Fruit fly (Drosophila melanogaster) whole organism, prepupa: ENCODE results near the gene CecA1.

Experiments used
- Blimp-1 ChIP-seq: fragments of 200-800 bp; sonication (Bioruptor generic); optimal IDR thresholded peaks from 3 replicates; lab custom pipeline; 2017; ENCODE audit warnings: missing biosample characterization, missing genetic modification characterization, mild to moderate bottlenecking, moderate library complexity, missing genetic modification reagents
- CG10631 ChIP-seq: fragments of 200-800 bp; sonication (Bioruptor generic); optimal IDR thresholded peaks from 2 replicates; lab custom pipeline; 2016; ENCODE audit warnings: missing biosample characterization, missing genetic modification characterization
- CG11294 ChIP-seq: fragments of 200-800 bp; sonication (Bioruptor generic); IDR thresholded peaks from 2 replicates; pipeline ENCODE4 v1.3.6; 2022; ENCODE audit warnings: missing biosample characterization, missing genetic modification characterization
- CG15336 ChIP-seq: fragments of 200-800 bp; sonication (Bioruptor generic); IDR thresholded peaks from 2 replicates; pipeline ENCODE4 v1.3.6; 2022; ENCODE audit warnings: missing biosample characterization, missing genetic modification characterization
- CG1621 ChIP-seq: fragments of 200-800 bp; sonication (Bioruptor generic); optimal IDR thresholded peaks from 3 replicates; lab custom pipeline; 2018; ENCODE audit warnings: missing biosample characterization, mild to moderate bottlenecking, missing genetic modification characterization
- CG16779 ChIP-seq: fragments of 200-800 bp; sonication (Bioruptor generic); optimal IDR thresholded peaks from 3 replicates; lab custom pipeline; 2017; ENCODE audit warnings: missing biosample characterization, mild to moderate bottlenecking, missing genetic modification characterization
- CG3032 ChIP-seq: fragments of 200-800 bp; optimal IDR thresholded peaks from 2 replicates; lab custom pipeline; 2019; ENCODE audit warnings: missing biosample characterization, mild to moderate bottlenecking, missing genetic modification characterization, moderate library complexity
- CG31627 ChIP-seq: fragments of 200-800 bp; sonication (Bioruptor generic); optimal IDR thresholded peaks from 3 replicates; lab custom pipeline; 2016; ENCODE audit warnings: missing biosample characterization, missing genetic modification characterization
- CG32006 ChIP-seq: fragments of 200-800 bp; sonication (Bioruptor generic); optimal IDR thresholded peaks from 3 replicates; lab custom pipeline; 2017; ENCODE audit warnings: missing biosample characterization, mild to moderate bottlenecking, missing genetic modification characterization
- CG34406 ChIP-seq: fragments of 200-800 bp; sonication (Bioruptor generic); optimal IDR thresholded peaks from 3 replicates; lab custom pipeline; 2016; ENCODE audit warnings: missing biosample characterization, missing genetic modification characterization
- CG3919 ChIP-seq: fragments of 200-800 bp; sonication (Bioruptor generic); optimal IDR thresholded peaks from 3 replicates; lab custom pipeline; 2016; ENCODE audit warnings: missing biosample characterization, missing genetic modification characterization
- CG4318 ChIP-seq: fragments of 200-800 bp; sonication (Bioruptor generic); optimal IDR thresholded peaks from 3 replicates; lab custom pipeline; 2017; ENCODE audit warnings: missing biosample characterization, mild to moderate bottlenecking, missing genetic modification characterization
- CG6163 ChIP-seq: fragments of 200-800 bp; sonication (Bioruptor generic); IDR thresholded peaks from 3 replicates; pipeline ENCODE4 v1.3.6; 2022; ENCODE audit warnings: missing biosample characterization, missing genetic modification characterization
- CG6276 ChIP-seq: fragments of 200-800 bp; sonication (Bioruptor generic); optimal IDR thresholded peaks from 2 replicates; lab custom pipeline; 2017; ENCODE audit warnings: missing biosample characterization, mild to moderate bottlenecking, missing genetic modification characterization
- CG6792 ChIP-seq: fragments of 200-800 bp; sonication (Bioruptor generic); optimal IDR thresholded peaks from 3 replicates; lab custom pipeline; 2016; ENCODE audit warnings: missing biosample characterization, missing genetic modification characterization
- CG6808 ChIP-seq: fragments of 200-800 bp; sonication (Bioruptor generic); optimal IDR thresholded peaks from 3 replicates; lab custom pipeline; 2017; ENCODE audit warnings: missing biosample characterization, missing genetic modification characterization, mild to moderate bottlenecking, moderate library complexity, missing genetic modification reagents
- CG7368 ChIP-seq: fragments of 200-800 bp; sonication (Bioruptor generic); optimal IDR thresholded peaks from 3 replicates; lab custom pipeline; 2016; ENCODE audit warnings: missing biosample characterization, missing genetic modification characterization
- CG8119 ChIP-seq: fragments of 200-800 bp; sonication (Bioruptor generic); IDR thresholded peaks from 3 replicates; pipeline ENCODE4 v1.3.6; 2022; ENCODE audit warnings: missing biosample characterization, missing genetic modification characterization
- CG8319 ChIP-seq: fragments of 200-800 bp; sonication (Bioruptor generic); optimal IDR thresholded peaks from 3 replicates; lab custom pipeline; 2016; ENCODE audit warnings: missing biosample characterization, missing genetic modification characterization
- CG8632 ChIP-seq: fragments of 200-800 bp; sonication (Bioruptor generic); optimal IDR thresholded peaks from 3 replicates; lab custom pipeline; 2016; ENCODE audit warnings: missing biosample characterization, missing genetic modification characterization
- CG9139 ChIP-seq: fragments of 200-800 bp; sonication (Bioruptor generic); optimal IDR thresholded peaks from 3 replicates; lab custom pipeline; 2017; ENCODE audit warnings: missing biosample characterization, mild to moderate bottlenecking, missing genetic modification characterization
- Eip75B ChIP-seq: fragments of 200-800 bp; sonication (Bioruptor generic); optimal IDR thresholded peaks from 3 replicates; lab custom pipeline; 2016; ENCODE audit warnings: missing biosample characterization, missing genetic modification characterization
- Eip93F ChIP-seq: fragments of 200-800 bp; sonication (Bioruptor generic); optimal IDR thresholded peaks from 2 replicates; lab custom pipeline; 2016; ENCODE audit warnings: missing biosample characterization, mild to moderate bottlenecking, missing genetic modification characterization
- Ets21C ChIP-seq: fragments of 200-800 bp; sonication (Bioruptor generic); optimal IDR thresholded peaks from 3 replicates; lab custom pipeline; 2016; ENCODE audit warnings: missing biosample characterization, missing genetic modification characterization
- Ets96B ChIP-seq: fragments of 200-800 bp; optimal IDR thresholded peaks from 2 replicates; lab custom pipeline; 2019; ENCODE audit warnings: missing biosample characterization, mild to moderate bottlenecking, missing genetic modification characterization, moderate library complexity
- Gug ChIP-seq: fragments of 200-800 bp; sonication (Bioruptor generic); IDR thresholded peaks from 2 replicates; pipeline ENCODE4 v1.3.6; 2022; ENCODE audit warnings: missing biosample characterization, missing genetic modification characterization
- Hr38 ChIP-seq: sonication (Bioruptor generic); optimal IDR thresholded peaks from 2 replicates; lab custom pipeline; 2016; ENCODE audit warnings: missing biosample characterization, missing genetic modification characterization
- Hr4 ChIP-seq: fragments of 200-800 bp; sonication (Bioruptor generic); optimal IDR thresholded peaks from 3 replicates; lab custom pipeline; 2016; ENCODE audit warnings: missing biosample characterization, missing genetic modification characterization
- Lpt ChIP-seq: fragments of 200-800 bp; sonication (Bioruptor generic); optimal IDR thresholded peaks from 3 replicates; lab custom pipeline; 2016; ENCODE audit warnings: missing biosample characterization, missing genetic modification characterization
- Smox ChIP-seq: fragments of 200-800 bp; sonication (Bioruptor generic); optimal IDR thresholded peaks from 3 replicates; lab custom pipeline; 2016; ENCODE audit warnings: missing biosample characterization, missing genetic modification characterization
- Sox102F ChIP-seq: fragments of 200-800 bp; sonication (Bioruptor generic); optimal IDR thresholded peaks from 2 replicates; lab custom pipeline; 2016; ENCODE audit warnings: missing biosample characterization, mild to moderate bottlenecking, missing genetic modification characterization
- Sox14 ChIP-seq: fragments of 200-800 bp; sonication (Bioruptor generic); optimal IDR thresholded peaks from 3 replicates; lab custom pipeline; 2016; ENCODE audit warnings: missing biosample characterization, missing genetic modification characterization
- Sox15 ChIP-seq: fragments of 200-800 bp; sonication (Bioruptor generic); optimal IDR thresholded peaks from 3 replicates; lab custom pipeline; 2016; ENCODE audit warnings: missing biosample characterization, missing genetic modification characterization
- acj6 ChIP-seq: fragments of 200-800 bp; sonication (Bioruptor generic); optimal IDR thresholded peaks from 3 replicates; lab custom pipeline; 2016; ENCODE audit warnings: missing biosample characterization, missing genetic modification characterization
- cyc ChIP-seq: fragments of 200-800 bp; sonication (Bioruptor generic); optimal IDR thresholded peaks from 3 replicates; lab custom pipeline; 2016; ENCODE audit warnings: missing biosample characterization, missing genetic modification characterization
- dac ChIP-seq: fragments of 200-800 bp; sonication (Bioruptor generic); optimal IDR thresholded peaks from 2 replicates; lab custom pipeline; 2017; ENCODE audit warnings: missing biosample characterization, mild to moderate bottlenecking, missing genetic modification characterization
- dsx ChIP-seq: fragments of 200-800 bp; optimal IDR thresholded peaks from 3 replicates; lab custom pipeline; 2019; ENCODE audit warnings: missing biosample characterization, mild to moderate bottlenecking, missing genetic modification characterization, moderate library complexity; ENCODE audit not compliant: poor library complexity, severe bottlenecking
- eg ChIP-seq: fragments of 200-800 bp; sonication (Bioruptor generic); IDR thresholded peaks from 3 replicates; pipeline ENCODE4 v1.3.6; 2022; ENCODE audit warnings: missing biosample characterization, missing genetic modification characterization
- fd59A ChIP-seq: fragments of 200-800 bp; sonication (Bioruptor generic); optimal IDR thresholded peaks from 2 replicates; lab custom pipeline; 2017; ENCODE audit warnings: missing biosample characterization, mild to moderate bottlenecking, missing genetic modification characterization, missing genetic modification reagents
- fd85E ChIP-seq: fragments of 200-800 bp; sonication (Bioruptor generic); optimal IDR thresholded peaks from 3 replicates; lab custom pipeline; 2016; ENCODE audit warnings: missing biosample characterization, missing genetic modification characterization
- fkh ChIP-seq: fragments of 200-800 bp; sonication (Bioruptor generic); optimal IDR thresholded peaks from 3 replicates; lab custom pipeline; 2017; ENCODE audit warnings: missing biosample characterization, mild to moderate bottlenecking, missing genetic modification characterization, moderate library complexity
- net ChIP-seq: fragments of 200-800 bp; sonication (Bioruptor generic); optimal IDR thresholded peaks from 3 replicates; lab custom pipeline; 2016; ENCODE audit warnings: missing biosample characterization, missing genetic modification characterization
- salr ChIP-seq, 2 experiments: fragments of 200-800 bp; sonication (Bioruptor generic); optimal IDR thresholded peaks; 3 replicates each; lab custom pipeline; 2016 to 2018; ENCODE audit warnings: missing biosample characterization in 2 of 2, missing genetic modification characterization in 2 of 2, mild to moderate bottlenecking in 1 of 2
- spab ChIP-seq: fragments of 200-800 bp; sonication (Bioruptor generic); optimal IDR thresholded peaks from 2 replicates; lab custom pipeline; 2017; ENCODE audit warnings: missing biosample characterization, mild to moderate bottlenecking, missing genetic modification characterization, missing genetic modification reagents
- ss ChIP-seq, 2 experiments: fragments of 200-800 bp; sonication (Bioruptor generic); optimal IDR thresholded peaks; 2 replicates in 1 of 2; 3 replicates in 1 of 2; lab custom pipeline; 2017 to 2018; ENCODE audit warnings: mild to moderate bottlenecking in 2 of 2, missing biosample characterization in 2 of 2, missing genetic modification characterization in 2 of 2, moderate library complexity in 1 of 2
- svp ChIP-seq: fragments of 200-800 bp; sonication (Bioruptor generic); peaks from one replicate; lab custom pipeline; 2016; ENCODE audit warnings: missing biosample characterization, missing genetic modification characterization
- topi ChIP-seq: fragments of 200-800 bp; sonication (Bioruptor generic); optimal IDR thresholded peaks from 3 replicates; lab custom pipeline; 2016; ENCODE audit warnings: missing biosample characterization, missing genetic modification characterization
- vri ChIP-seq: fragments of 200-800 bp; sonication (Bioruptor generic); optimal IDR thresholded peaks from 3 replicates; lab custom pipeline; 2016; ENCODE audit warnings: missing biosample characterization, mild to moderate bottlenecking, missing genetic modification characterization

Gene CecA1

dm6 chr3R:30191462-30191874 lies 19.2 kb upstream of the CecA1 start (continued):
- TF ChIP-seq ss (GFP tag; optimal IDR thresholded peaks at IDR 0.05; lab: Kevin White, UChicago) (peak; percentile 58 to 59), salr (GFP tag; optimal IDR thresholded peaks at IDR 0.05; lab: Kevin White, UChicago) (peak in 1 of 2 experiments; percentile 52), CG4318 (GFP tag; lab: Kevin White, UChicago) (peak; percentile 36), fd59A (GFP tag; lab: Kevin White, UChicago) (peak; percentile 44), Gug (GFP tag; lab: Robert Waterston, UW) (no peak), spab (GFP tag; lab: Kevin White, UChicago) (peak; percentile 30)

dm6 chr3R:30193826-30194225 lies 16.8 kb upstream of the CecA1 start:
- TF ChIP-seq fkh (GFP tag; lab: Kevin White, UChicago): peak; percentile 44
- TF ChIP-seq dsx: no peak

dm6 chr3R:30195606-30196049 lies 15.0 kb upstream of the CecA1 start:
- no peak for TF ChIP-seq Smox (GFP tag; lab: Kevin White, UChicago)
- TF ChIP-seq CG6276 (GFP tag; lab: Kevin White, UChicago): no peak
- peak; percentile 5 for TF ChIP-seq acj6
- TF ChIP-seq Hr4 (GFP tag; lab: Kevin White, UChicago): no peak
- TF ChIP-seq Sox15 (GFP tag; lab: Kevin White, UChicago): no peak
- peak; percentile 12 for TF ChIP-seq CG3919 (GFP tag; lab: Kevin White, UChicago)
- TF ChIP-seq Lpt (GFP tag; lab: Kevin White, UChicago): no peak
- TF ChIP-seq net (GFP tag; lab: Kevin White, UChicago): no peak
- no peak for TF ChIP-seq CG16779 (tag; lab: Kevin White, UChicago)
- TF ChIP-seq vri (GFP tag; lab: Kevin White, UChicago): no peak
- TF ChIP-seq CG15336: peak; percentile 34; the same call in 1 of the 2 replicates
- no peak for TF ChIP-seq fkh (GFP tag; lab: Kevin White, UChicago)
- TF ChIP-seq Eip93F (GFP tag; lab: Kevin White, UChicago): no peak
- no peak; the same call in 2 of the 3 replicates for TF ChIP-seq CG8119 (GFP tag; lab: Robert Waterston, UW)
- TF ChIP-seq Gug (GFP tag; lab: Robert Waterston, UW): 0 out of 2 replicates have a peak, but pooled peaks have one; percentile 30
- TF ChIP-seq CG6792: no peak
- TF ChIP-seq CG6163: peak; percentile 53; the same call in 2 of the 3 replicates
- no peak for TF ChIP-seq CG4318 (GFP tag; lab: Kevin White, UChicago)
- TF ChIP-seq CG10631: peak; percentile 29
- TF ChIP-seq topi: no peak
- TF ChIP-seq CG8319 (GFP tag; lab: Kevin White, UChicago): no peak
- no peak for TF ChIP-seq CG1621
- TF ChIP-seq CG32006 (GFP tag; lab: Kevin White, UChicago): peak; percentile 23
- no peak for TF ChIP-seq Ets21C
- TF ChIP-seq CG7368 (GFP tag; lab: Kevin White, UChicago): no peak
- peak; percentile 26 for TF ChIP-seq CG3032
- TF ChIP-seq Blimp-1 (GFP tag; lab: Kevin White, UChicago): no peak
- no peak for TF ChIP-seq Eip75B (GFP tag; lab: Kevin White, UChicago)
- no peak for TF ChIP-seq CG11294 (GFP tag; lab: Robert Waterston, UW)
- no peak for TF ChIP-seq CG9139
- no peak for TF ChIP-seq CG8632 (GFP tag; lab: Kevin White, UChicago)
- TF ChIP-seq Ets96B (tag; lab: Kevin White, UChicago): no peak
- TF ChIP-seq dsx: no peak
- TF ChIP-seq Sox102F: no peak
- no peak for TF ChIP-seq Hr38 (GFP tag; lab: Kevin White, UChicago)
- TF ChIP-seq Sox14 (GFP tag; lab: Kevin White, UChicago): peak; percentile 23
- TF ChIP-seq CG6808 (GFP tag; lab: Kevin White, UChicago): no peak
- no peak for TF ChIP-seq dac (GFP tag; lab: Kevin White, UChicago)
- TF ChIP-seq eg (GFP tag; lab: Robert Waterston, UW): peak; percentile 68
- no peak for TF ChIP-seq cyc
- TF ChIP-seq svp (GFP tag; lab: Kevin White, UChicago): peak; percentile 83
- no peak for TF ChIP-seq CG34406 (GFP tag; lab: Kevin White, UChicago)
- no peak for TF ChIP-seq fd85E
- TF ChIP-seq CG31627: peak; percentile 49
